Worm (Caenorhabditis elegans) whole organism, mixed stage, embryonic: ENCODE results near the gene C08E3.14.

Source experiments
- M03D4.4 ChIP-seq: sonication (generic microtip); optimal IDR thresholded peaks from 2 replicates; lab custom pipeline; 2017; ENCODE audit warnings: mild to moderate bottlenecking, missing genetic modification characterization, missing compliant biosample characterization
- bed-3 ChIP-seq: fragments of 200-800 bp; sonication (Bioruptor generic); optimal IDR thresholded peaks from 3 replicates; lab custom pipeline; 2018; ENCODE audit warnings: mild to moderate bottlenecking, missing genetic modification characterization, moderate library complexity, missing compliant biosample characterization
- blmp-1 ChIP-seq: fragments of 150-350 bp; optimal IDR thresholded peaks from 2 replicates; lab custom pipeline; 2014; ENCODE audit warnings: missing biosample characterization, missing genetic modification characterization
- ceh-39 ChIP-seq: fragments of 150-350 bp; optimal IDR thresholded peaks from 2 replicates; lab custom pipeline; 2014; ENCODE audit warnings: missing biosample characterization, missing genetic modification characterization
- ceh-83 ChIP-seq: fragments of 200-800 bp; sonication (Bioruptor generic); optimal IDR thresholded peaks from 2 replicates; lab custom pipeline; 2018; ENCODE audit warnings: mild to moderate bottlenecking, missing genetic modification characterization, missing compliant biosample characterization
- cnd-1 ChIP-seq: fragments of 200-800 bp; sonication (Bioruptor generic); optimal IDR thresholded peaks from 2 replicates; lab custom pipeline; 2018; ENCODE audit warnings: mild to moderate bottlenecking, missing genetic modification characterization, missing compliant biosample characterization
- drap-1 ChIP-seq: fragments of 200-800 bp; sonication (Bioruptor generic); optimal IDR thresholded peaks from 3 replicates; lab custom pipeline; 2018; ENCODE audit warnings: mild to moderate bottlenecking, missing genetic modification characterization, missing compliant biosample characterization
- elt-1 ChIP-seq: sonication (generic microtip); optimal IDR thresholded peaks from 2 replicates; lab custom pipeline; 2017; ENCODE audit warnings: missing genetic modification characterization, mild to moderate bottlenecking, missing compliant biosample characterization, antibody characterized with exemption, moderate library complexity, borderline replicate concordance; ENCODE audit not compliant: insufficient read depth
- elt-3 ChIP-seq: fragments of 150-350 bp; optimal IDR thresholded peaks from 2 replicates; lab custom pipeline; 2014; ENCODE audit warnings: missing biosample characterization, missing genetic modification characterization
- flh-1 ChIP-seq: fragments of 200-800 bp; sonication (Bioruptor generic); optimal IDR thresholded peaks from 2 replicates; lab custom pipeline; 2018; ENCODE audit warnings: mild to moderate bottlenecking, missing genetic modification characterization, moderate library complexity, missing compliant biosample characterization
- ham-2 ChIP-seq: fragments of 200-800 bp; sonication (Bioruptor generic); optimal IDR thresholded peaks from 2 replicates; lab custom pipeline; 2018; ENCODE audit warnings: mild to moderate bottlenecking, missing genetic modification characterization, missing compliant biosample characterization
- hlh-1 ChIP-seq: fragments of 150-350 bp; optimal IDR thresholded peaks from 2 replicates; lab custom pipeline; 2014; ENCODE audit warnings: missing biosample characterization, missing genetic modification reagents, missing genetic modification characterization
- lin-13 ChIP-seq: fragments of 150-350 bp; optimal IDR thresholded peaks from 2 replicates; lab custom pipeline; 2014; ENCODE audit warnings: missing biosample characterization, missing genetic modification characterization
- lin-32 ChIP-seq: fragments of 200-800 bp; sonication (Bioruptor generic); optimal IDR thresholded peaks from 2 replicates; lab custom pipeline; 2018; ENCODE audit warnings: mild to moderate bottlenecking, missing genetic modification characterization, missing compliant biosample characterization
- lsy-2 ChIP-seq: fragments of 150-350 bp; optimal IDR thresholded peaks from 2 replicates; lab custom pipeline; 2014; ENCODE audit warnings: missing biosample characterization, missing genetic modification characterization
- mab-5 ChIP-seq: fragments of 150-350 bp; optimal IDR thresholded peaks from 2 replicates; lab custom pipeline; 2014; ENCODE audit warnings: missing biosample characterization, missing genetic modification characterization
- mep-1 ChIP-seq: fragments of 150-350 bp; optimal IDR thresholded peaks from 2 replicates; lab custom pipeline; 2017; ENCODE audit warnings: missing biosample characterization, missing genetic modification reagents, missing genetic modification characterization, inconsistent platforms
- mls-2 ChIP-seq: sonication (generic microtip); optimal IDR thresholded peaks from 2 replicates; lab custom pipeline; 2016; ENCODE audit warnings: mild to moderate bottlenecking, missing genetic modification characterization, moderate library complexity, missing compliant biosample characterization
- nhr-12 ChIP-seq: fragments of 150-350 bp; optimal IDR thresholded peaks from 2 replicates; lab custom pipeline; 2014; ENCODE audit warnings: missing biosample characterization, missing genetic modification characterization
- nhr-237 ChIP-seq: fragments of 150-350 bp; optimal IDR thresholded peaks from 2 replicates; lab custom pipeline; 2014; ENCODE audit warnings: missing biosample characterization, missing genetic modification characterization
- nhr-28 ChIP-seq: fragments of 150-350 bp; optimal IDR thresholded peaks from 2 replicates; lab custom pipeline; 2014; ENCODE audit warnings: missing biosample characterization, missing genetic modification characterization
- nhr-76 ChIP-seq: sonication (generic microtip); optimal IDR thresholded peaks from 2 replicates; lab custom pipeline; 2017; ENCODE audit warnings: missing biosample characterization, missing genetic modification characterization
- pha-4 ChIP-seq: fragments of 150-350 bp; optimal IDR thresholded peaks from 2 replicates; lab custom pipeline; 2018; ENCODE audit warnings: missing biosample characterization, missing genetic modification reagents, missing genetic modification characterization
- sem-2 ChIP-seq: fragments of 200-800 bp; sonication (Bioruptor generic); optimal IDR thresholded peaks from 2 replicates; lab custom pipeline; 2018; ENCODE audit warnings: mild to moderate bottlenecking, missing genetic modification characterization, missing compliant biosample characterization
- sptf-1 ChIP-seq: sonication (generic microtip); optimal IDR thresholded peaks from 2 replicates; lab custom pipeline; 2017; ENCODE audit warnings: mild to moderate bottlenecking, missing genetic modification characterization, moderate library complexity, missing compliant biosample characterization
- unc-120 ChIP-seq: sonication (generic microtip); optimal IDR thresholded peaks from 2 replicates; lab custom pipeline; 2017; ENCODE audit warnings: missing genetic modification characterization, missing compliant biosample characterization; ENCODE audit not compliant: poor library complexity, severe bottlenecking
- unc-39 ChIP-seq: fragments of 150-350 bp; optimal IDR thresholded peaks from 2 replicates; lab custom pipeline; 2014; ENCODE audit warnings: missing biosample characterization, missing genetic modification characterization
- unc-62 ChIP-seq: fragments of 150-350 bp; optimal IDR thresholded peaks from 2 replicates; lab custom pipeline; 2014; ENCODE audit warnings: missing biosample characterization, missing genetic modification reagents, missing genetic modification characterization
- zip-8 ChIP-seq: fragments of 150-350 bp; optimal IDR thresholded peaks from 2 replicates; lab custom pipeline; 2014; ENCODE audit warnings: missing biosample characterization, missing genetic modification characterization
- ztf-11 ChIP-seq: fragments of 150-350 bp; optimal IDR thresholded peaks from 2 replicates; lab custom pipeline; 2014; ENCODE audit warnings: missing biosample characterization, missing genetic modification characterization

The C08E3.14 gene

DNA sequence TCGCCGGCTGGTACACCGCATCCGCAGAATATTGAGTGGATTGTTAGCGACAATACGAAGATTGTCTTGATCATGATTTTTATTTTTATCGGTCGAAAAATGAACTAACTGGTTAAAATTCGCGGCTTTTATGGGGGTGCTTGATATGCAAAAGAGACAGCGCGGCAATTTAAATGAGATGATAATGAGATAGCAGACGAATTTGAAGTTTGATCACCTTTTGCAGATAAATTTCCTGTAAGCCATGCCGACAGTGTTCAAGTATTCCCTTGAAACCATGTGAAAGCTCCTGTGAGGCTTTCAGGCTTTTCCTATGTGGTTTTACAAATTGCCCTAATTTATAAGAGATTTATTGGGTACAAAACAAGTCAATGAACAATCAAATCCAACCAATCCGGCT is 20.4 kb downstream of the C08E3.14 start, which contains the start of gene ZC204.17:
Gene ZC204.17, minus strand, starts transcription at position 101 of the 400 bp plus-strand sequence.
- TF ChIP-seq mab-5 (tag; lab: Kevin White, UChicago) (no peak), nhr-76 (tag; lab: Kevin White, UChicago) (no peak), drap-1 (GFP tag; lab: Kevin White, UChicago) (no peak), cnd-1 (no peak), nhr-237 (no peak), mep-1 (tag; lab: Kevin White, UChicago) (no peak), lin-13 (tag; lab: Kevin White, UChicago) (no peak), nhr-28 (tag; lab: Kevin White, UChicago) (no peak), hlh-1 (tag; lab: Kevin White, UChicago) (no peak), unc-62 (GFP tag; lab: Kevin White, UChicago) (no peak), ceh-83 (GFP tag; lab: Kevin White, UChicago) (no peak), ceh-39 (tag; lab: Kevin White, UChicago) (no peak), blmp-1 (tag; lab: Kevin White, UChicago) (no peak)
- TF ChIP-seq, all 35 proteins: peak for 0

DNA sequence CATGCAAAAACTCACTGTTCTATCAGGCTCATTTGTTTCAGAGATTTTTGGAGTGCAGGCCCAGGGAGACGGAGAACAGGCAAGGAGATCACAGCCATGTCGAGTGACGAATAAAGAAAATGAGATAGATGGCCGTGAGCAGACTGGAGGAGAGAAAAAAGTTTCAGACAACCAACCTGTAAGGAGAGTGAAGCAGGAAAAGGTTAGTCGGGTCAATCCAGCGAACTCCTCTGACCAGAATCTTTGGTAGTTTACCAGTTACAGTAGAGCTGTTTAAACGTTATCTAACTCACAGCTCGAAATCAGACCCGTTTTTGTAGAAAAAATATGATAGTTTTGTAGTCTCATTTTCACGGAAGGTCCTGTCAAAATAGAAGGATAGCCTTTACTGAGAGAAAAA is 23.0 kb downstream of the C08E3.14 start, which contains the start of gene fbxb-21:
Gene fbxb-21, minus strand, starts transcription at position 101 of the 400 bp plus-strand sequence.
- TF ChIP-seq sem-2 (GFP tag; lab: Kevin White, UChicago): no peak
- no peak for TF ChIP-seq unc-62 (GFP tag; lab: Kevin White, UChicago)
- TF ChIP-seq nhr-76 (tag; lab: Kevin White, UChicago): no peak

DNA sequence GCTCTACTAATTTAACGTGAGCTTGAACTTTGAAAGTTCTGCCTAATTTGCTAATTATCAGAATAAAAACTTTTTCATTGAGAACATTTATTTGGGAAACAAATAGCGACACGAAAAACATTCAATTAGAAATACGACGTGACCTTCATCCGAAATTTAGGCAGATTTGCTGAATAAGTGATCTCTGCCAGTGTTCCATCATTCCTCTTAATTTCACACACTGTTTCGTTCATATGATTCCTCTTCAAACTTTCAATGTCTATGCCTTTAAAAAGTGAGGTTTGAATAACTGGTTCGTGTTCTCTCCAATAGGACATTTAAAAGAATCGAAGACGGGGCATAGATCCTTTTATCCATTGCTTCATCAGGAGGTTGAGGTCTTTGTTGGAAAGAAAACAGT is 24.7 kb downstream of the C08E3.14 start, which contains the start of gene fbxb-20:
Gene fbxb-20, minus strand, starts transcription at position 101 of the 400 bp plus-strand sequence.
- TF ChIP-seq hlh-1 (tag; lab: Kevin White, UChicago) (no peak), nhr-76 (tag; lab: Kevin White, UChicago) (no peak)

DNA sequence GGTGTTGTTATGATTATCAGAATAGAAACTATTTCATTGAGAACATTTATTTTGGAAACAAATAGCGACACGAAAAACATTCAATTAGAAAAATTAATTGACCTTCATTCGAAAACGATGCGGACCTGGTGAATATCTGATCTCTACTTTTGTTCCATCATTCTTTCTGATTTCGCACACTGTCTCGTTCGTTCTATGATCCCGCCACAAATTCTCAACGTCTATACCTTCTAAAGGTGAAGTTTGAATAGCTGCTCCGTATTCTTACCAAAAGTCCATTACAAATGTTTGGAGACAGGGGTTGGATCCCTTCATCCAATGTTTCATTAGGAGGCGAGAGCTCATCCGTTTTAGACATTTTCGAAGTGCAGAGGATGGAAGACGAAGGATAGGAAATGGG is 26.0 kb downstream of the C08E3.14 start, which contains the start of gene fbxb-16:
Gene fbxb-16, minus strand, starts transcription at position 101 of the 400 bp plus-strand sequence.
- TF ChIP-seq lsy-2 (tag; lab: Kevin White, UChicago): no peak
- no peak for TF ChIP-seq ztf-11 (tag; lab: Kevin White, UChicago)
- no peak for TF ChIP-seq drap-1 (GFP tag; lab: Kevin White, UChicago)
- TF ChIP-seq zip-8 (tag; lab: Kevin White, UChicago): no peak
- no peak for TF ChIP-seq mep-1 (tag; lab: Kevin White, UChicago)
- TF ChIP-seq bed-3 (GFP tag; lab: Kevin White, UChicago): no peak
- TF ChIP-seq lin-13 (tag; lab: Kevin White, UChicago): no peak
- no peak for TF ChIP-seq nhr-12 (tag; lab: Kevin White, UChicago)
- TF ChIP-seq unc-120 (tag; lab: Kevin White, UChicago): no peak
- no peak for TF ChIP-seq pha-4

DNA sequence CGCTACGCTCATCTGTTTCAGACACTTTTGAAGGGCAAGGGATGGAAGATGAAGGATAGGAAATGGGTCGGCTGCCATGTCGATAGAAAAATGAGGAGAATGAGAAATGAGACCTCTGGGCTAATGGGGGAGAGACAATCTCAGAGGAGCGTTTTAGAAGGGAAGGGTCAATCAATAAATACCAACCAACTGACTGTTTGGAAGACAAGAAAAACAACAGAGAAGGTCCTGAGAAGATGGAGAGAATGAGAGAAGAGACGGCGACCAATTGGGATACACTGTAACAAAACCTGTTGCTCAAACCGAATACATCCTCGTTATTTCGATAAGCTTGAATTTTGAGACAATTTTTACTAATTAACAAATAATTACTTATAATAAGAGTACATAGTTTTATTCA is 27.6 kb downstream of the C08E3.14 start, which contains the start of gene fbxb-15:
Gene fbxb-15, minus strand, starts transcription at position 101 of the 400 bp plus-strand sequence.
- TF ChIP-seq elt-3 (tag; lab: Kevin White, UChicago): no peak
- no peak for TF ChIP-seq nhr-28 (tag; lab: Kevin White, UChicago)
- no peak for TF ChIP-seq ham-2 (GFP tag; lab: Kevin White, UChicago)
- TF ChIP-seq pha-4: no peak
- TF ChIP-seq, all 35 proteins: peak for 0

DNA sequence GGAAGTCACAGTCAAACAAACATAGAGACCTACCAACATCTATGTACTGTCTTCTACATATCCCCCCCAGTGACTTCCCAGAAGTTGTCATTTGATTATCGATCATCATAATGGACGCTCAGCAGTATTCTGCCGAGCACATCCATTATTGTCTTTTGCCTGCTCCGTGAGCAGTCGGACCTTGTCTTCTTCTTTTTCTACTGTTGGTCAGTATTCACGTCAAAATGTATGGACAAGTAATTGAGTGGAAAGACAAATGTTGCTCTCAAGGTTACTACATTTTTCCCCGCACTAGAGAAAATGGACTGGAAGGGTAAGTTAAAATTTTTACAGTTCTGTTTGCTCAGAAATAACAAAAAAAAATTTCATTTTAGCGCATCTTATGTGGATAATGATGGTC is 29.2 kb downstream of the C08E3.14 start, which contains the start of gene btb-12:
Gene btb-12, plus strand, starts transcription at position 301 of the 400 bp plus-strand sequence.
- TF ChIP-seq drap-1 (GFP tag; lab: Kevin White, UChicago): no peak
- peak; percentile 6 for TF ChIP-seq ceh-39 (tag; lab: Kevin White, UChicago)
- TF ChIP-seq, all 35 proteins: peak for 1

DNA sequence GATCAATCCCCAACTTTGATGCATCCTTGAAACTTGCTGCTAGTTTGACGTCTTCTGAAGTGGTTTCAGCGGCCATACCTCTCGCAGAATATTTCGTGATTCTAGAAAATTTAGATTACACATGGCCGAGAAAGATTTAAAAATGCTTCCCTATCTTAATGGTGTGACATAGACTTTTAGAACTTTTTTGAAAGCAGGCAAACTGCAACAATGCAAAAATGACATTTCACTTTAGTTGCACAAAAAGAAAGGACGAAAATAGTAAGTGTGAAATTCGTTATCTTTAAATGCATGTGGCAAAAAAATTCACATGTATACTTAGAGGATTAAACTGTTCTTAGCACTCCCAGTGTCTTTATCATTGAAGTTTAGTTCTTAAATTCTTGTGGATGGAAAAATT is 31.4 kb downstream of the C08E3.14 start, which contains the start of gene ZC204.12:
Gene ZC204.12, minus strand, starts transcription at position 101 of the 400 bp plus-strand sequence.
- TF ChIP-seq M03D4.4 (no peak), cnd-1 (no peak), nhr-28 (tag; lab: Kevin White, UChicago) (no peak), nhr-12 (tag; lab: Kevin White, UChicago) (no peak), lin-32 (GFP tag; lab: Kevin White, UChicago) (no peak), ceh-39 (tag; lab: Kevin White, UChicago) (no peak), nhr-76 (tag; lab: Kevin White, UChicago) (no peak), elt-1 (no peak), unc-39 (tag; lab: Kevin White, UChicago) (no peak), drap-1 (GFP tag; lab: Kevin White, UChicago) (no peak), sem-2 (GFP tag; lab: Kevin White, UChicago) (no peak), mab-5 (tag; lab: Kevin White, UChicago) (no peak), mls-2 (no peak), hlh-1 (tag; lab: Kevin White, UChicago) (no peak), sptf-1 (tag; lab: Kevin White, UChicago) (no peak), flh-1 (no peak)
